Worm (Caenorhabditis elegans): Measurements from ENCODE around the gene C25F9.8.

C25F9.8 gene

DNA sequence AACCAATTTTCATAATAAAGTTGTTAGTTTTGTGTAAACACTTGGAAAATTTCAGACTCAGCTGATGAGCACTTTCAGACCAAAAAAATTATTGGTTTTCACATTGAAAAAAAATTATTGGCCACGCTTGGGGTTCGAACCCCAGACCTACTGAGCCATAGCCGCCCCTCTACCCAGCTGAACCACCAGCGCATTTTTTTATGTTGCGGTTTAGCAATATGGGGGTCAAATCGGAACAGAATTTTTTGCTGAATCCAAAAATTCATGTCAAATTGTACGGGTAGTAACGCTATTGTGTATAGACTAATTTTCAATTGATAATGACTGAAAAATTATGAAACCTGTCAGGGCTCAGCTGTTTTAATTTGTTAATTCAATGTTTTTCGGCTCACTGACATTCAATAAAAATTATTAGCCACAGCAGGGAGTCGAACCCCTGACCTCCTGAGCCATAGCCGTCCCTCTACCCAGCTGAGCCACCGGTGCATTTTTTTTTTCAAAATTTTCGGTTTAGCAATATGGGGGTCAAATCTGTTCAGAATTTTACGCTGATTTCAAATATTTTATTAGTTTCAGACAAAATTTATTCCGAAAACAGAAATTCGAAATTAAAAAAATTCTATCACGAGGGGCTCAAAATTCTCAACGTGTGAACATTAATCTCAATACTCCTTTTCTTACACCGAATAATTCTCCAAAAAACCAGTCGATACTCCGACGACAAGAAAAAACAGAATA, 1.9 kb downstream of the C25F9.8 start:
- TF ChIP-seq ceh-58 (GFP tag; IDR thresholded peaks at IDR 0.05) (no peak), mel-28 (tag; optimal IDR thresholded peaks at IDR 0.05; ENCODE audit: borderline replicate concordance) (no peak), tbp1 (GFP tag; optimal IDR thresholded peaks at IDR 0.05) (peak; percentile 78), ztf-18 (tag; optimal IDR thresholded peaks at IDR 0.05) (peak; percentile 4), xnd-1 (tag; optimal IDR thresholded peaks at IDR 0.05) (no peak), B0261.1 (tag; optimal IDR thresholded peaks at IDR 0.05) (peak; percentile 37), rpc-1 (optimal IDR thresholded peaks at IDR 0.05) (peak; percentile 22), rpc-1 (tag; optimal IDR thresholded peaks at IDR 0.05) (peak; percentile 66)

DNA sequence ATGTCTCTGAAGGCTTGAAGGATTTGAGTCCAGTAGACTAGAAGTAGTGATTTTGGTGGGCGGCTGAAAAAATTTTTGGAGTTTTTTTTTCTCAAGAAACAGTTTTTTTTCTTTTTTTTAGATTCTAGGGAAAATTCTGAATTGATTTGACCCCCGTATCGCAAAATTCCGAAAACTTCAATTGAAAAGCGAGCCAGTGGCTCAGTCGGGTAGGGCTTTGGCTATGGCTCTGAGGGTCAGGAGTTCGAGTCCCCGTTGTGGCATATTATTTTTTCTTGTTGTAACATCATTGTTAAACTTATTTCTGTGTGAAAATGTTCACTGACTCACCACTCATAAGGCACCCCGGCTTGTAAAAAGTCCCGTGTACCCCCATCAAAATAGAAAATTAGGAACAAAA, 3.5 kb downstream of the C25F9.8 start:
- TF ChIP-seq Y67H2A.10 (GFP tag; conservative IDR thresholded peaks at IDR 0.05): no peak
- peak; percentile 8 for TF ChIP-seq rpc-1 (optimal IDR thresholded peaks at IDR 0.05)
- peak; percentile 56 for TF ChIP-seq rpc-1 (tag; optimal IDR thresholded peaks at IDR 0.05)
- TF ChIP-seq aptf-3 (GFP tag; IDR thresholded peaks at IDR 0.05): no peak
- peak; percentile 64 for TF ChIP-seq tbp1 (GFP tag; optimal IDR thresholded peaks at IDR 0.05)

DNA sequence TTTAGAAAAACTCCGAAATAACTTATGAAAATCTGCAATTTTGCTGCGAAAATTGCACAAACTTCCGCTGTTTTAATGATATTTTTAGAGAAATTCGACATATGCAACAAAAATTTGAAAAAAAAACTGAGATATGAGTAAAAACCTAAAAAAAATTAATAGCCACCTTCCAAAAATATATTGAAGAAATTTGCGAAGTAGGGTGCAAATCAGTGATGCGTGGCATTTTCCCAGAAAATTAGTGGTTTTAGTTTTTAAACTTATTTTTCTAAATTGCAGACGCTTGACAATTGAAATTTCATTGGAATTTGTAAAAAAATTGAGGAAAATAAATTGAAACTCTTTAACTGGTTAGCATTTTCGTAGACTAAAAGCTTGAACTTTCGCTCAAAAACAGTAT, 4.0 kb downstream of the C25F9.8 start, which contains the start of gene C25F9.13:
TSS of gene C25F9.13 (minus strand) at position 101 of the 400 bp plus-strand sequence.
- TF ChIP-seq zfh-2 (GFP tag; conservative IDR thresholded peaks at IDR 0.05) (no peak), madf-8 (GFP tag; conservative IDR thresholded peaks at IDR 0.05) (no peak), nhr-120 (GFP tag; IDR thresholded peaks at IDR 0.05) (no peak), lir-1 (GFP tag; conservative IDR thresholded peaks at IDR 0.05) (no peak), hlh-12 (tag; optimal IDR thresholded peaks at IDR 0.05) (no peak), attf-3 (GFP tag; conservative IDR thresholded peaks at IDR 0.05) (no peak), egrh-3 (GFP tag; IDR thresholded peaks at IDR 0.05) (no peak), C06A6.2 (GFP tag; conservative IDR thresholded peaks at IDR 0.05) (no peak), rcor-1 (GFP tag; IDR thresholded peaks at IDR 0.05) (no peak), bed-1 (GFP tag; IDR thresholded peaks at IDR 0.05) (no peak), dox-1 (GFP tag; IDR thresholded peaks at IDR 0.05) (no peak), lin-35 (GFP tag; optimal IDR thresholded peaks at IDR 0.05) (no peak), fkh-3 (tag; optimal IDR thresholded peaks at IDR 0.05) (no peak), zim-3 (tag; optimal IDR thresholded peaks at IDR 0.05) (no peak)

DNA sequence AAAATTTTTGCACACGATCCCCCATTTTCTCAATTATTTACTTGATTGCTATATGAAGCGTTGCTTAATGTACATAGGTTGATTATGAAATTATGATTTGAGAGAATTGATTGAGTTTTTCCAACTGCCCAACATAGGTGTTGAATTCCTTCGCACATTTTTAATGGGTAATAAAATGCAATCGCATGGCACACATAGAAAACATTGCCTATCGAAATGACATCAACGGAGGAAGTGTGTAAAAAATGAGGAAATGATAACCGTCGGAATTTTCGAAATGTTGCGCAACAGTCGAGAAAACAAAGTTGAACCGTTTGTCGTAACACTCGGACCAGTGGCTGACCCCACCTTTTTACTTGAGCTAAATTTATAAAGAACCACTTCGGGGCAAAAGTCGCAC, 4.4 kb downstream of the C25F9.8 start:
- TF ChIP-seq cebp-1 (GFP tag; IDR thresholded peaks at IDR 0.05) (peak; percentile 50; the same call in 1 of the 2 replicates), cebp-1 (tag; optimal IDR thresholded peaks at IDR 0.05) (peak; percentile 42)

DNA sequence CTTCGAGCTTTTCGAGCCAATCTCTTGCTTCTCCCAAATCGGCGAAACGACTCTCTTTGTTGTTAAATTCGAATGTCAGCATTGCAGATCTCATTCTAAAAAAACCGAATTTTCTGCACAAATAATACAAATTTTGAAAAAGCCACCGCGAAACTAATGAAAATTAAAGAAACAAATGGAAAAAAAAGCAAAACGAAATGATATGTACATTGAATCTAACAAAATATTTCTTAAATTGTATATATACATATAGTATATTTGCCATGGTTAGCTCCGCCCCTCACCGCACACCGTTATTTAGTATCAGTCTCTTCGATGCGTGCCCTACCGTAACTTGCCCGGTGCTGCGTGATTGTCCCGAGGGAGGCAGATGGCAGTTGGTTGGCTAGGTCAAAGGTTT, 5.8 kb downstream of the C25F9.8 start, which contains the start of gene srw-86:
TSS of gene srw-86 (minus strand) at position 101 of the 400 bp plus-strand sequence.
- TF ChIP-seq hrde-1 (tag; optimal IDR thresholded peaks at IDR 0.05; ENCODE audit: borderline replicate concordance): no peak
- no peak for TF ChIP-seq tbx-9 (tag; optimal IDR thresholded peaks at IDR 0.05; ENCODE audit: borderline replicate concordance)
- TF ChIP-seq dox-1 (GFP tag; IDR thresholded peaks at IDR 0.05): no peak
- TF ChIP-seq unc-130 (GFP tag; optimal IDR thresholded peaks at IDR 0.05): no peak
- TF ChIP-seq snpc-1.3 (tag; optimal IDR thresholded peaks at IDR 0.05; ENCODE audit: insufficient read depth): no peak
- TF ChIP-seq ama-1 (optimal IDR thresholded peaks at IDR 0.05): no peak
- no peak for TF ChIP-seq ama-1 (GFP tag; optimal IDR thresholded peaks at IDR 0.05)
- TF ChIP-seq let-526 (GFP tag; IDR thresholded peaks at IDR 0.05): no peak
- TF ChIP-seq madf-6 (GFP tag; IDR thresholded peaks at IDR 0.05): no peak
- no peak for TF ChIP-seq egl-18 (GFP tag; IDR thresholded peaks at IDR 0.05)
